Comparison of ENCODE assay signal across 3 fruit fly cellular contexts in genomic region chrX:3005759-3006158, dm6.
TF ChIP-seq lines count a peak whose summit lies in the region.

No protein-coding gene starts in this region.

- TF ChIP-seq CTCF in whole organism, embryonic (GFP tag; optimal IDR thresholded peaks at IDR 0.05; lab: Kevin White, UChicago) = no peak

TF ChIP-seq in whole organism, embryonic, 481 proteins besides CTCF, POLR2A, EP300 and RAD21 (continues in another document):
- TF ChIP-seq Lim3 (GFP tag; IDR thresholded peaks at IDR 0.05; lab: Robert Waterston, UW) (no peak), her (GFP tag; optimal IDR thresholded peaks at IDR 0.05; lab: Kevin White, UChicago) (no peak), CG3995 (GFP tag; optimal IDR thresholded peaks at IDR 0.05; lab: Kevin White, UChicago) (no peak), CG18619 (GFP tag; optimal IDR thresholded peaks at IDR 0.05; lab: Kevin White, UChicago) (peak; percentile 18), D19B (GFP tag; optimal IDR thresholded peaks at IDR 0.05; lab: Kevin White, UChicago) (peak; percentile 67), lab (GFP tag; optimal IDR thresholded peaks at IDR 0.05; lab: Kevin White, UChicago) (peak; percentile 42), CG14965 (GFP tag; optimal IDR thresholded peaks at IDR 0.05; lab: Kevin White, UChicago; ENCODE audit: borderline replicate concordance) (no peak), bsh (GFP tag; optimal IDR thresholded peaks at IDR 0.05; lab: Kevin White, UChicago) (peak in 1 of 2 experiments; percentile 38), H2.0 (GFP tag; IDR thresholded peaks at IDR 0.05; lab: Robert Waterston, UW) (peak; percentile 49; the same call in 1 of the 2 replicates), CG8290 (GFP tag; optimal IDR thresholded peaks at IDR 0.05; lab: Kevin White, UChicago) (no peak), CG8290 (tag; optimal IDR thresholded peaks at IDR 0.05; lab: Kevin White, UChicago) (peak in 1 of 2 experiments; percentile 18), CG11504 (tag; optimal IDR thresholded peaks at IDR 0.05; lab: Kevin White, UChicago) (peak; percentile 13), pan (optimal IDR thresholded peaks at IDR 0.05; lab: Kevin White, UChicago) (no peak), pan (GFP tag; optimal IDR thresholded peaks at IDR 0.05 in 1 of 2, IDR thresholded peaks at IDR 0.05 in 1 of 2) (peak in 1 of 2 experiments; percentile 30), CG13775 (GFP tag; optimal IDR thresholded peaks at IDR 0.05; lab: Kevin White, UChicago) (peak; percentile 1), dysf (GFP tag; IDR thresholded peaks at IDR 0.05; lab: Robert Waterston, UW) (peak; percentile 62; the same call in 2 of the 3 replicates), CG14014 (GFP tag; IDR thresholded peaks at IDR 0.05; lab: Robert Waterston, UW) (0 out of 2 replicates have a peak, but pooled peaks have one; percentile 16), CG2712 (tag; optimal IDR thresholded peaks at IDR 0.05; lab: Kevin White, UChicago) (peak; percentile 28), cwo (GFP tag; optimal IDR thresholded peaks at IDR 0.05; lab: Kevin White, UChicago) (peak; percentile 20), YL-1 (GFP tag; optimal IDR thresholded peaks at IDR 0.05; lab: Kevin White, UChicago) (no peak), BtbVII (GFP tag; optimal IDR thresholded peaks at IDR 0.05; lab: Kevin White, UChicago) (peak; percentile 12), CG5953 (GFP tag; IDR thresholded peaks at IDR 0.05; lab: Robert Waterston, UW) (no peak), Ptx1 (GFP tag; IDR thresholded peaks at IDR 0.05; lab: Robert Waterston, UW) (peak; percentile 42; the same call in 1 of the 2 replicates), maf-S (GFP tag; optimal IDR thresholded peaks at IDR 0.05; lab: Kevin White, UChicago) (no peak), CG18599 (GFP tag; optimal IDR thresholded peaks at IDR 0.05; lab: Kevin White, UChicago) (peak; percentile 40), Xrp1 (GFP tag; IDR thresholded peaks at IDR 0.05; lab: Robert Waterston, UW) (peak; percentile 18; the same call in 1 of the 2 replicates), Atf6 (GFP tag; IDR thresholded peaks at IDR 0.05; lab: Robert Waterston, UW) (peak; percentile 71), D19A (tag; optimal IDR thresholded peaks at IDR 0.05; lab: Kevin White, UChicago) (peak; percentile 70), CG1603 (tag; optimal IDR thresholded peaks at IDR 0.05; lab: Kevin White, UChicago) (peak; percentile 10)

TF ChIP-seq in whole organism, prepupa, 60 proteins besides CTCF, POLR2A, EP300 and RAD21:
- TF ChIP-seq CG1621 (tag; optimal IDR thresholded peaks at IDR 0.05; lab: Kevin White, UChicago) (no peak), Met (GFP tag; optimal IDR thresholded peaks at IDR 0.05; lab: Kevin White, UChicago) (no peak), CG11294 (GFP tag; IDR thresholded peaks at IDR 0.05; lab: Robert Waterston, UW) (peak; percentile 59; the same call in 1 of the 2 replicates), dsx (GFP tag; optimal IDR thresholded peaks at IDR 0.05; lab: Kevin White, UChicago; ENCODE audit: poor library complexity, severe bottlenecking) (no peak), CG6276 (GFP tag; optimal IDR thresholded peaks at IDR 0.05; lab: Kevin White, UChicago) (peak; percentile 55), Sox15 (GFP tag; optimal IDR thresholded peaks at IDR 0.05; lab: Kevin White, UChicago) (no peak), CG6163 (GFP tag; IDR thresholded peaks at IDR 0.05; lab: Robert Waterston, UW) (peak; percentile 56), Gug (GFP tag; IDR thresholded peaks at IDR 0.05; lab: Robert Waterston, UW) (peak; percentile 66), eg (GFP tag; IDR thresholded peaks at IDR 0.05; lab: Robert Waterston, UW) (peak; percentile 84), cyc (GFP tag; optimal IDR thresholded peaks at IDR 0.05; lab: Kevin White, UChicago) (no peak), topi (GFP tag; optimal IDR thresholded peaks at IDR 0.05; lab: Kevin White, UChicago) (no peak), achi (GFP tag; optimal IDR thresholded peaks at IDR 0.05; lab: Kevin White, UChicago) (peak; percentile 22), CG32006 (GFP tag; optimal IDR thresholded peaks at IDR 0.05; lab: Kevin White, UChicago) (peak; percentile 55), CG15336 (GFP tag; IDR thresholded peaks at IDR 0.05; lab: Robert Waterston, UW) (peak; percentile 76), Ets96B (tag; optimal IDR thresholded peaks at IDR 0.05; lab: Kevin White, UChicago) (no peak), Ets21C (GFP tag; optimal IDR thresholded peaks at IDR 0.05; lab: Kevin White, UChicago) (no peak), Lpt (GFP tag; optimal IDR thresholded peaks at IDR 0.05; lab: Kevin White, UChicago) (no peak), CG8119 (GFP tag; IDR thresholded peaks at IDR 0.05; lab: Robert Waterston, UW) (peak; percentile 54)

TF ChIP-seq in whole organism, pupa, 21 proteins besides CTCF, POLR2A, EP300 and RAD21:
- TF ChIP-seq CG14655 (GFP tag; optimal IDR thresholded peaks at IDR 0.05; lab: Kevin White, UChicago) = peak; percentile 71
- TF ChIP-seq CG10348 (GFP tag; IDR thresholded peaks at IDR 0.05; lab: Robert Waterston, UW) = no peak
- no peak for TF ChIP-seq CG8159 (tag; optimal IDR thresholded peaks at IDR 0.05; lab: Kevin White, UChicago)
- TF ChIP-seq CG32121 (GFP tag; IDR thresholded peaks at IDR 0.05; lab: Robert Waterston, UW) = peak; percentile 76
- TF ChIP-seq CG13204 (GFP tag; optimal IDR thresholded peaks at IDR 0.05; lab: Kevin White, UChicago) = no peak
- no peak for TF ChIP-seq CG17806 (tag; optimal IDR thresholded peaks at IDR 0.05; lab: Kevin White, UChicago)
- TF ChIP-seq rn (GFP tag; IDR thresholded peaks at IDR 0.05; lab: Robert Waterston, UW) = no peak
- peak; percentile 84 for TF ChIP-seq Ets98B (GFP tag; IDR thresholded peaks at IDR 0.05; lab: Robert Waterston, UW)
- no peak for TF ChIP-seq gl (tag; optimal IDR thresholded peaks at IDR 0.05; lab: Kevin White, UChicago)
- no peak for TF ChIP-seq CG34367 (tag; optimal IDR thresholded peaks at IDR 0.05; lab: Kevin White, UChicago)
- no peak for TF ChIP-seq CG9948 (tag; optimal IDR thresholded peaks at IDR 0.05; lab: Kevin White, UChicago)
- no peak for TF ChIP-seq Snoo (tag; optimal IDR thresholded peaks at IDR 0.05; lab: Kevin White, UChicago)
- peak; percentile 84 for TF ChIP-seq CG4496 (GFP tag; IDR thresholded peaks at IDR 0.05; lab: Robert Waterston, UW)
- TF ChIP-seq EcR (GFP tag; optimal IDR thresholded peaks at IDR 0.05; lab: Kevin White, UChicago) = no peak
- 0 out of 3 replicates have a peak, but pooled peaks have one; percentile 18 for TF ChIP-seq fd96Ca (GFP tag; IDR thresholded peaks at IDR 0.05; lab: Robert Waterston, UW)
- peak; percentile 79 for TF ChIP-seq CG8301 (tag; optimal IDR thresholded peaks at IDR 0.05; lab: Kevin White, UChicago)
- TF ChIP-seq CG12605 (GFP tag; IDR thresholded peaks at IDR 0.05; lab: Robert Waterston, UW) = peak; percentile 46; the same call in 1 of the 2 replicates
- no peak for TF ChIP-seq Pif1A (GFP tag; optimal IDR thresholded peaks at IDR 0.05; lab: Kevin White, UChicago)
- TF ChIP-seq CG15710 (tag; optimal IDR thresholded peaks at IDR 0.05; lab: Kevin White, UChicago) = no peak
- TF ChIP-seq D1 (tag; optimal IDR thresholded peaks at IDR 0.05; lab: Kevin White, UChicago) = no peak
- TF ChIP-seq Pif1B (GFP tag; optimal IDR thresholded peaks at IDR 0.05; lab: Kevin White, UChicago) = no peak

Comparison
In these comparisons a context has a peak if more than half of its experiments do, and no peak if none do; other contexts are left out.
1. Of the 7 proteins assayed by ChIP-seq in both whole organism, embryonic and whole organism, prepupa: peak only in whole organism, embryonic: Blimp-1 and Sox102F; only in whole organism, prepupa: Gug; in both: none; in neither: 4.